Worm (Caenorhabditis elegans) whole organism, L2 larva: ENCODE measurements around the gene hach-1.

ENCODE experiments used
- ZK546.5 ChIP-seq: sonication (generic microtip); optimal IDR thresholded peaks from 2 replicates; lab custom pipeline; 2017; ENCODE audit warnings: missing biosample characterization, missing genetic modification characterization
- aly-2 ChIP-seq: fragments of 150-350 bp; optimal IDR thresholded peaks from 2 replicates; lab custom pipeline; 2014; ENCODE audit warnings: missing biosample characterization, missing genetic modification characterization
- ama-1 ChIP-seq: fragments of 150-350 bp; optimal IDR thresholded peaks from 2 replicates; lab custom pipeline; 2018; ENCODE audit warnings: inconsistent platforms
- blmp-1 ChIP-seq: sonication (generic microtip); optimal IDR thresholded peaks from 2 replicates; lab custom pipeline; 2017; ENCODE audit warnings: missing genetic modification characterization, mild to moderate bottlenecking, missing compliant biosample characterization, antibody characterized with exemption, moderate library complexity; ENCODE audit not compliant: insufficient read depth
- egl-27 ChIP-seq: sonication (generic microtip); optimal IDR thresholded peaks from 3 replicates; lab custom pipeline; 2017; ENCODE audit warnings: missing biosample characterization, missing genetic modification reagents, missing genetic modification characterization
- lin-11 ChIP-seq: fragments of 150-350 bp; sonication (generic microtip); optimal IDR thresholded peaks from 2 replicates; lab custom pipeline; 2014; ENCODE audit warnings: missing biosample characterization, missing genetic modification characterization, inconsistent platforms, mixed read lengths
- lsy-2 ChIP-seq, 2 experiments: fragments of 150-350 bp in 1 of 2; sonication (generic microtip) in 1 of 2; optimal IDR thresholded peaks; 2 replicates each; lab custom pipeline; 2014 to 2017; ENCODE audit warnings: missing biosample characterization in 2 of 2, missing genetic modification characterization in 2 of 2
- nhr-12 ChIP-seq: fragments of 150-350 bp; optimal IDR thresholded peaks from 2 replicates; lab custom pipeline; 2014; ENCODE audit warnings: missing biosample characterization, missing genetic modification characterization
- unc-39 ChIP-seq: fragments of 150-350 bp; optimal IDR thresholded peaks from 2 replicates; lab custom pipeline; 2014; ENCODE audit warnings: missing biosample characterization, missing genetic modification characterization
- unc-55 ChIP-seq: fragments of 150-350 bp; sonication (generic microtip); optimal IDR thresholded peaks from 3 replicates; lab custom pipeline; 2014; ENCODE audit warnings: missing biosample characterization, missing genetic modification reagents, missing genetic modification characterization

DNA sequence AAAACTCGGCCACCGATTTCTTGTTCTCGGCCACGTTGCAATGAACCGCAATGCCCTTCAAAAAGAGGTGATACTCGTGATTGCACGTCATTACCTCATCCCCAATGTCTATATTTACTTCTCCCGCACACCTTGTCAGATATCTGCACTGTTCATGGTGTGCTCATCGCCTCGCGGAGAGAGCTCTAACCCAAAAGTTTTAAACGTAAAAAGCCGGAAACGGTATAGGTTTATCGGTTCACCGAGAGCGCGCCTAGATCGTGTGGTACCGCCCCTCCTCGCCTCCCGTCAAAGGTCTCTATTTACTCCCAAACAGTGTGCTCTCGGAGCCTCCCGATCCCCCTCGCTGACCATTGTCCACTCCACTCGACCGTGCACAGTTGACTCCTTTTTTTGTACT, 29.4 kb downstream of the hach-1 start, which contains the start of gene F56D2.3:
- TF ChIP-seq unc-39 (tag; lab: Kevin White, UChicago) (no peak), ZK546.5 (tag; lab: Kevin White, UChicago) (no peak), nhr-12 (tag; lab: Kevin White, UChicago) (no peak), blmp-1 (no peak), lin-11 (no peak), ama-1 (lab: Kevin White, UChicago) (no peak), egl-27 (tag; lab: Kevin White, UChicago) (no peak), lsy-2 (tag; optimal IDR thresholded peaks at IDR 0.05; lab: Kevin White, UChicago) (no peak), aly-2 (tag; lab: Kevin White, UChicago) (no peak), unc-55 (GFP tag; lab: Kevin White, UChicago) (no peak)
